Worm (Caenorhabditis elegans): ENCODE data around the gene sdz-38.

- TF ChIP-seq F57C9.4 (tag; optimal IDR thresholded peaks at IDR 0.05) (no peak), madf-3 (GFP tag; IDR thresholded peaks at IDR 0.05) (no peak), bed-2 (GFP tag; IDR thresholded peaks at IDR 0.05) (no peak), attf-5 (GFP tag; optimal IDR thresholded peaks at IDR 0.05) (no peak), B0261.1 (tag; optimal IDR thresholded peaks at IDR 0.05) (no peak), nhr-90 (tag; optimal IDR thresholded peaks at IDR 0.05) (no peak), B0336.3 (GFP tag; IDR thresholded peaks at IDR 0.05) (no peak), F10E7.11 (tag; optimal IDR thresholded peaks at IDR 0.05) (no peak), let-526 (GFP tag; IDR thresholded peaks at IDR 0.05) (no peak), snpc-4 (GFP tag; optimal IDR thresholded peaks at IDR 0.05) (no peak), snpc-4 (tag; optimal IDR thresholded peaks at IDR 0.05) (no peak)
These were observed 13.0 kb upstream of the sdz-38 start for ce11 chrII:9994679-9995078.
